Fruit fly (Drosophila melanogaster) whole organism, wandering third instar larva: ENCODE data around the gene gry.
A peak's percentile ranks its signal among the peaks of the same experiment; 100 is the strongest.

Experiments used
- Abd-B ChIP-seq: fragments of >200 bp; optimal IDR thresholded peaks from 2 replicates; lab custom pipeline; 2017; ENCODE audit warnings: missing biosample characterization, missing genetic modification characterization
- CG32264 ChIP-seq: fragments of 200-800 bp; sonication (Bioruptor generic); optimal IDR thresholded peaks from 2 replicates; lab custom pipeline; 2016; ENCODE audit warnings: missing biosample characterization, missing genetic modification characterization
- CG9705 ChIP-seq: fragments of 200-800 bp; sonication (Bioruptor generic); optimal IDR thresholded peaks from 2 replicates; lab custom pipeline; 2018; ENCODE audit warnings: missing biosample characterization, mild to moderate bottlenecking, missing genetic modification characterization
- CrebA ChIP-seq: fragments of 200-800 bp; sonication (Bioruptor generic); optimal IDR thresholded peaks from 2 replicates; lab custom pipeline; 2016; ENCODE audit warnings: missing biosample characterization, mild to moderate bottlenecking, missing genetic modification characterization, borderline replicate concordance
- Dfd ChIP-seq: fragments of >200 bp; optimal IDR thresholded peaks from 2 replicates; lab custom pipeline; 2017; ENCODE audit warnings: missing biosample characterization, missing genetic modification characterization
- Dif ChIP-seq: fragments of 200-275, 200-300 bp; sonication (Bioruptor generic); optimal IDR thresholded peaks from 2 replicates; lab custom pipeline; 2018; ENCODE audit warnings: missing biosample characterization, missing genetic modification characterization; ENCODE audit not compliant: partially characterized antibody
- GATAd ChIP-seq: sonication (Bioruptor generic); optimal IDR thresholded peaks from 2 replicates; lab custom pipeline; 2016; ENCODE audit warnings: missing biosample characterization, missing genetic modification characterization
- HLH106 ChIP-seq: fragments of 200-800 bp; optimal IDR thresholded peaks from 3 replicates; lab custom pipeline; 2019; ENCODE audit warnings: missing biosample characterization, mild to moderate bottlenecking, missing genetic modification characterization, moderate library complexity
- Hnf4 ChIP-seq: fragments of 200-800 bp; sonication (Bioruptor generic); optimal IDR thresholded peaks from 2 replicates; lab custom pipeline; 2016; ENCODE audit warnings: missing biosample characterization, mild to moderate bottlenecking, missing genetic modification characterization
- Hr78 ChIP-seq: fragments of >200 bp; optimal IDR thresholded peaks from 2 replicates; lab custom pipeline; 2017; ENCODE audit warnings: missing biosample characterization, missing genetic modification characterization
- Hr83 ChIP-seq: fragments of 200-300 bp; sonication (Bioruptor generic); optimal IDR thresholded peaks from 2 replicates; lab custom pipeline; 2016; ENCODE audit warnings: missing biosample characterization, mild to moderate bottlenecking, missing genetic modification characterization, moderate library complexity; ENCODE audit not compliant: poor library complexity, severe bottlenecking
- Jra ChIP-seq: sonication (Bioruptor generic); optimal IDR thresholded peaks from 2 replicates; lab custom pipeline; 2016; ENCODE audit warnings: missing biosample characterization, missing genetic modification characterization
- Mio ChIP-seq: sonication (Bioruptor generic); optimal IDR thresholded peaks from 2 replicates; lab custom pipeline; 2016; ENCODE audit warnings: missing biosample characterization, missing genetic modification characterization
- Myc ChIP-seq: fragments of >200 bp; optimal IDR thresholded peaks from 2 replicates; lab custom pipeline; 2017
- N ChIP-seq: fragments of >200 bp; optimal IDR thresholded peaks from 2 replicates; lab custom pipeline; 2018; ENCODE audit warnings: missing biosample characterization, missing external identifiers, missing genetic modification characterization
- OdsH ChIP-seq: fragments of 200-800 bp; sonication (Bioruptor generic); optimal IDR thresholded peaks from 2 replicates; lab custom pipeline; 2016; ENCODE audit warnings: missing biosample characterization, mild to moderate bottlenecking, missing genetic modification characterization
- Rel ChIP-seq, 2 experiments: fragments of 200-800 bp; sonication (Bioruptor generic) in 1 of 2; optimal IDR thresholded peaks; 2 replicates in 1 of 2; 3 replicates in 1 of 2; lab custom pipeline; 2016 to 2019; ENCODE audit warnings: mild to moderate bottlenecking in 2 of 2, missing biosample characterization in 2 of 2, missing genetic modification characterization in 2 of 2, moderate library complexity in 1 of 2
- Sp1 ChIP-seq: fragments of 200-800 bp; sonication (Bioruptor generic); optimal IDR thresholded peaks from 3 replicates; lab custom pipeline; 2019; ENCODE audit warnings: missing biosample characterization, mild to moderate bottlenecking, missing genetic modification characterization, moderate library complexity
- Vsx2 ChIP-seq: fragments of 200-300, 225-300 bp; sonication (Bioruptor generic); optimal IDR thresholded peaks from 2 replicates; lab custom pipeline; 2018; ENCODE audit warnings: missing biosample characterization, missing genetic modification characterization; ENCODE audit not compliant: partially characterized antibody
- br ChIP-seq: fragments of 200-800 bp; sonication (Bioruptor generic); optimal IDR thresholded peaks from 2 replicates; lab custom pipeline; 2016; ENCODE audit warnings: missing biosample characterization, missing genetic modification characterization
- brk ChIP-seq: fragments of 200-800 bp; sonication (Bioruptor generic); optimal IDR thresholded peaks from 2 replicates; lab custom pipeline; 2016; ENCODE audit warnings: missing biosample characterization, mild to moderate bottlenecking, missing genetic modification characterization
- dl ChIP-seq, 2 experiments: fragments of 175-275, 200-275 bp in 1 of 2; fragments of 200-275 bp in 1 of 2; sonication (Bioruptor generic); optimal IDR thresholded peaks; lab custom pipeline; 2018; ENCODE audit warnings: mild to moderate bottlenecking in 2 of 2, missing biosample characterization in 2 of 2, missing genetic modification characterization in 2 of 2, moderate library complexity in 2 of 2; ENCODE audit not compliant: partially characterized antibody in 2 of 2, insufficient read depth in 1 of 2
- dmrt93B ChIP-seq: fragments of 200-800 bp; sonication (Bioruptor generic); optimal IDR thresholded peaks from 2 replicates; lab custom pipeline; 2018; ENCODE audit warnings: missing biosample characterization, mild to moderate bottlenecking, missing genetic modification characterization
- dsf ChIP-seq: sonication (Bioruptor generic); optimal IDR thresholded peaks from 2 replicates; lab custom pipeline; 2016; ENCODE audit warnings: missing biosample characterization, missing genetic modification characterization, borderline replicate concordance
- ey ChIP-seq: fragments of 200-800 bp; sonication (Bioruptor generic); optimal IDR thresholded peaks from 2 replicates; lab custom pipeline; 2016; ENCODE audit warnings: missing biosample characterization, missing genetic modification characterization
- foxo ChIP-seq, 2 experiments: fragments of 200-800 bp; sonication (Bioruptor generic); optimal IDR thresholded peaks; 2 replicates in 1 of 2; 3 replicates in 1 of 2; lab custom pipeline; 2016 to 2017; ENCODE audit warnings: missing biosample characterization in 2 of 2, missing genetic modification characterization in 2 of 2
- fru ChIP-seq: fragments of 200-800 bp; sonication (Bioruptor generic); optimal IDR thresholded peaks from 3 replicates; lab custom pipeline; 2016; ENCODE audit warnings: missing biosample characterization, mild to moderate bottlenecking, missing genetic modification characterization
- h ChIP-seq: fragments of 200-800 bp; sonication (Bioruptor generic); optimal IDR thresholded peaks from 3 replicates; lab custom pipeline; 2016; ENCODE audit warnings: missing biosample characterization, mild to moderate bottlenecking, missing genetic modification characterization
- jim ChIP-seq: fragments of 175-275, 200-325 bp; sonication (Bioruptor generic); optimal IDR thresholded peaks from 2 replicates; lab custom pipeline; 2016; ENCODE audit warnings: missing biosample characterization, mild to moderate bottlenecking, missing genetic modification characterization
- lola ChIP-seq: fragments of >200 bp; optimal IDR thresholded peaks from 2 replicates; lab custom pipeline; 2017; ENCODE audit warnings: missing biosample characterization, missing genetic modification characterization
- pan ChIP-seq: fragments of >200 bp; optimal IDR thresholded peaks from 2 replicates; lab custom pipeline; 2017
- psq ChIP-seq: fragments of 200-800 bp; sonication (Bioruptor generic); optimal IDR thresholded peaks from 3 replicates; lab custom pipeline; 2017; ENCODE audit warnings: missing biosample characterization, mild to moderate bottlenecking, missing genetic modification characterization, moderate library complexity
- rgr ChIP-seq: fragments of 200-800 bp; sonication (Bioruptor generic); optimal IDR thresholded peaks from 3 replicates; lab custom pipeline; 2016; ENCODE audit warnings: missing biosample characterization, mild to moderate bottlenecking, missing genetic modification characterization
- sage ChIP-seq: fragments of 200-800 bp; sonication (Bioruptor generic); optimal IDR thresholded peaks from 2 replicates; lab custom pipeline; 2016; ENCODE audit warnings: missing biosample characterization, mild to moderate bottlenecking, missing genetic modification characterization
- sv ChIP-seq: fragments of 200-800 bp; sonication (Bioruptor generic); optimal IDR thresholded peaks from 3 replicates; lab custom pipeline; 2016; ENCODE audit warnings: missing biosample characterization, missing genetic modification characterization
- tai ChIP-seq: sonication (Bioruptor generic); optimal IDR thresholded peaks from 2 replicates; lab custom pipeline; 2016; ENCODE audit warnings: missing biosample characterization, missing genetic modification characterization
- usp ChIP-seq: fragments of >200 bp; optimal IDR thresholded peaks from 2 replicates; lab custom pipeline; 2017; ENCODE audit warnings: missing biosample characterization, missing genetic modification characterization
- woc ChIP-seq: sonication (Bioruptor generic); optimal IDR thresholded peaks from 2 replicates; lab custom pipeline; 2016; ENCODE audit warnings: missing biosample characterization, mild to moderate bottlenecking, missing genetic modification characterization

Gene gry

dm6 chr3L:3251659-3252490 is 53.0 kb downstream of the gry start:
- TF ChIP-seq h (GFP tag; lab: Kevin White, UChicago): peak; percentile 27
- no peak for TF ChIP-seq HLH106 (tag; lab: Kevin White, UChicago)
- no peak for TF ChIP-seq dmrt93B
- TF ChIP-seq usp (GFP tag; lab: Kevin White, UChicago): no peak
- TF ChIP-seq OdsH (GFP tag; lab: Kevin White, UChicago): no peak
- TF ChIP-seq fru (GFP tag; lab: Kevin White, UChicago): peak; percentile 26
- peak; percentile 16 for TF ChIP-seq GATAd (GFP tag; lab: Kevin White, UChicago)
- peak; percentile 29 for TF ChIP-seq tai (GFP tag; lab: Kevin White, UChicago)
- TF ChIP-seq Mio (GFP tag; lab: Kevin White, UChicago): no peak
- peak; percentile 74 for TF ChIP-seq psq
- TF ChIP-seq Hr78: no peak
- TF ChIP-seq CrebA (GFP tag; lab: Kevin White, UChicago): peak; percentile 62
- no peak for TF ChIP-seq Rel (GFP tag; optimal IDR thresholded peaks at IDR 0.05; lab: Kevin White, UChicago)
- TF ChIP-seq Rel (tag; optimal IDR thresholded peaks at IDR 0.05; lab: Kevin White, UChicago): peak; percentile 29
- TF ChIP-seq sage (GFP tag; lab: Kevin White, UChicago): no peak
- no peak for TF ChIP-seq lola (GFP tag; lab: Kevin White, UChicago)
- no peak for TF ChIP-seq pan (lab: Kevin White, UChicago)
- TF ChIP-seq N: no peak
- TF ChIP-seq woc (GFP tag; lab: Kevin White, UChicago): peak; percentile 26
- TF ChIP-seq Myc: no peak
- TF ChIP-seq CG9705 (GFP tag; lab: Kevin White, UChicago): no peak
- no peak for TF ChIP-seq Abd-B
- TF ChIP-seq Dif (GFP tag; lab: Kevin White, UChicago): no peak
- TF ChIP-seq jim (GFP tag; lab: Kevin White, UChicago): no peak
- TF ChIP-seq CG32264: no peak
- no peak for TF ChIP-seq Dfd (GFP tag; lab: Kevin White, UChicago)
- peak; percentile 40 for TF ChIP-seq dsf (GFP tag; lab: Kevin White, UChicago)
- TF ChIP-seq Jra: peak; percentile 41
- TF ChIP-seq sv: no peak
- TF ChIP-seq dl (GFP tag; optimal IDR thresholded peaks at IDR 0.05; lab: Kevin White, UChicago; ENCODE audit: insufficient read depth in 1 of 2, partially characterized antibody in 2 of 2): no peak
- peak; percentile 24 for TF ChIP-seq Vsx2 (GFP tag; lab: Kevin White, UChicago)
- TF ChIP-seq Sp1 (GFP tag; lab: Kevin White, UChicago): no peak
- TF ChIP-seq Hr83: peak; percentile 18
- TF ChIP-seq rgr (GFP tag; lab: Kevin White, UChicago): peak; percentile 1
- no peak for TF ChIP-seq ey (GFP tag; lab: Kevin White, UChicago)
- TF ChIP-seq foxo (GFP tag; optimal IDR thresholded peaks at IDR 0.05; lab: Kevin White, UChicago): no peak
- peak; percentile 35 for TF ChIP-seq br
- TF ChIP-seq brk (GFP tag; lab: Kevin White, UChicago): peak; percentile 79
- peak; percentile 70 for TF ChIP-seq Hnf4

dm6 chr3L:3252884-3253283 is 54.0 kb downstream of the gry start:
- TF ChIP-seq Jra (no peak), brk (GFP tag; lab: Kevin White, UChicago) (no peak), CrebA (GFP tag; lab: Kevin White, UChicago) (no peak), OdsH (GFP tag; lab: Kevin White, UChicago) (no peak), br (no peak), HLH106 (tag; lab: Kevin White, UChicago) (no peak), Dfd (GFP tag; lab: Kevin White, UChicago) (no peak), h (GFP tag; lab: Kevin White, UChicago) (no peak), ey (GFP tag; lab: Kevin White, UChicago) (no peak), Sp1 (GFP tag; lab: Kevin White, UChicago) (no peak), sv (no peak), foxo (GFP tag; optimal IDR thresholded peaks at IDR 0.05; lab: Kevin White, UChicago) (no peak), Myc (no peak), jim (GFP tag; lab: Kevin White, UChicago) (no peak), pan (lab: Kevin White, UChicago) (no peak), lola (GFP tag; lab: Kevin White, UChicago) (no peak), Vsx2 (GFP tag; lab: Kevin White, UChicago) (no peak)
- TF ChIP-seq, all 38 proteins: peak for 0
